Fruit fly (Drosophila melanogaster) whole organism, embryonic: ENCODE measurements around the gene CG12054.

ENCODE experiments used
- CG7745 ChIP-seq: fragments of 200-800 bp; sonication (Bioruptor generic); optimal IDR thresholded peaks from 2 replicates; lab custom pipeline; 2018; ENCODE audit warnings: missing biosample characterization, mild to moderate bottlenecking, missing genetic modification characterization, moderate library complexity
- CG7928 ChIP-seq: fragments of 200-800 bp; sonication (Bioruptor generic); optimal IDR thresholded peaks from 2 replicates; lab custom pipeline; 2017; ENCODE audit warnings: missing biosample characterization, mild to moderate bottlenecking, missing genetic modification characterization
- D19A ChIP-seq: fragments of 200-800 bp; optimal IDR thresholded peaks from 3 replicates; lab custom pipeline; 2019; ENCODE audit warnings: missing biosample characterization, mild to moderate bottlenecking, missing genetic modification characterization, moderate library complexity
- kay ChIP-seq: fragments of 200-800 bp; sonication (Bioruptor generic); optimal IDR thresholded peaks from 2 replicates; lab custom pipeline; 2016; ENCODE audit warnings: missing biosample characterization, missing genetic modification characterization

- no peak for TF ChIP-seq kay (GFP tag; lab: Kevin White, UChicago)
- no peak for TF ChIP-seq D19A (tag; lab: Kevin White, UChicago)
- TF ChIP-seq CG7745 (tag; lab: Kevin White, UChicago): no peak
- no peak for TF ChIP-seq CG7928 (GFP tag; lab: Kevin White, UChicago)
Measured at dm6 chr3R:31241109-31241508, 20.6 kb downstream of the CG12054 start.
